Worm (Caenorhabditis elegans): ENCODE results near the gene ZK402.5.

DNA sequence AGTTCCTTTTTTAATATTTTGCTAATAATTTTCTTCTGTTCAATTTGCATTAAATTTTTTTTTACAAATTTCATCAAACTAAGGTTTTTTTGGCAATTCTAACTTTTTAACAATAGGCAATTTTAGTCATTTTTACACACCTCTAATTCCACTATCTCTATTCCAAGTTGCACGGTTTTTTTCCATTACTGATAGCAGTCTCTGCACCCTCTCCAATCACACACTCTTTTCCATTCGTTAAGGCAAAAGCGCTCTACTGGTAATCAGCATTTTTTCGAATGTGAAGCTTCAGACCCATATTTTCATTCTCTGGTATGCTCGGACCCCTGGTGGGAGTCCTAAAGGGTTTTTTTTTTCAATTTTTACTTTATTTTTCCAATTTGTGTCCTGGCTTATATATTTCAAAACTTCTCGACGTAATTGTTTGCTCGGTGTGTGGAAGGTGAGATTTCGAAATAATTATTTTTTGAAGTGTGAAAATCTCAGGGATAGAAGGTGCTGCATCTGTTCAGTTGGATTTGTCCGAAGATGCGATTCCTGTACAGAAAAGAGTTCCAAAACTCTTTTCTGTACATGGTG is 15.7 kb upstream of the ZK402.5 start, which contains the start of the genes F19G12.4 and F19G12.8:
- TF ChIP-seq fax-1 (tag; optimal IDR thresholded peaks at IDR 0.05) (no peak), npax-4 (tag; optimal IDR thresholded peaks at IDR 0.05) (no peak), ama-1 (optimal IDR thresholded peaks at IDR 0.05) (no peak), ceh-30 (tag; optimal IDR thresholded peaks at IDR 0.05) (no peak), sdc-2 (tag; optimal IDR thresholded peaks at IDR 0.05) (no peak), lim-6 (tag; optimal IDR thresholded peaks at IDR 0.05) (no peak)
